Worm (Caenorhabditis elegans): ENCODE results near the gene rnf-5.

The rnf-5 gene

ce11 chrIII:4191091-4191638, 24.5 kb upstream of the rnf-5 start, which contains the start of gene dnj-16:
Gene dnj-16 (plus strand): TSS chrIII:4191141.
- TF ChIP-seq snpc-4 (tag; optimal IDR thresholded peaks at IDR 0.05) (no peak), ztf-4 (tag; optimal IDR thresholded peaks at IDR 0.05) (peak; percentile 23), C34F6.9 (tag; optimal IDR thresholded peaks at IDR 0.05) (peak; percentile 87), ceh-16 (tag; optimal IDR thresholded peaks at IDR 0.05) (no peak), nhr-77 (tag; optimal IDR thresholded peaks at IDR 0.05) (no peak), lin-11 (tag; optimal IDR thresholded peaks at IDR 0.05) (no peak), nhr-23 (tag; optimal IDR thresholded peaks at IDR 0.05) (no peak), crh-2 (tag; optimal IDR thresholded peaks at IDR 0.05) (peak; percentile 74), ama-1 (optimal IDR thresholded peaks at IDR 0.05) (no peak), egl-27 (tag; optimal IDR thresholded peaks at IDR 0.05) (no peak), unc-39 (tag; optimal IDR thresholded peaks at IDR 0.05) (no peak), lsy-2 (tag; optimal IDR thresholded peaks at IDR 0.05) (peak; percentile 8 to 55), nhr-25 (tag; optimal IDR thresholded peaks at IDR 0.05) (no peak), nhr-10 (tag; optimal IDR thresholded peaks at IDR 0.05) (no peak), nhr-129 (tag; optimal IDR thresholded peaks at IDR 0.05) (peak; percentile 66), nhr-12 (tag; optimal IDR thresholded peaks at IDR 0.05) (no peak), ZK546.5 (tag; optimal IDR thresholded peaks at IDR 0.05) (no peak), gmeb-1 (tag; optimal IDR thresholded peaks at IDR 0.05) (no peak), mab-5 (tag; optimal IDR thresholded peaks at IDR 0.05) (peak; percentile 16), unc-55 (GFP tag; optimal IDR thresholded peaks at IDR 0.05) (peak; percentile 94), sem-4 (tag; optimal IDR thresholded peaks at IDR 0.05) (no peak), blmp-1 (tag; optimal IDR thresholded peaks at IDR 0.05; ENCODE audit: insufficient read depth) (no peak), skn-1 (tag; optimal IDR thresholded peaks at IDR 0.05) (no peak), mbf-1 (tag; optimal IDR thresholded peaks at IDR 0.05) (no peak), zag-1 (tag; optimal IDR thresholded peaks at IDR 0.05) (no peak), ztf-11 (tag; optimal IDR thresholded peaks at IDR 0.05) (no peak), sma-3 (GFP tag; optimal IDR thresholded peaks at IDR 0.05) (no peak), aly-2 (tag; optimal IDR thresholded peaks at IDR 0.05) (no peak), lin-39 (tag; optimal IDR thresholded peaks at IDR 0.05) (no peak), elt-3 (tag; optimal IDR thresholded peaks at IDR 0.05) (no peak), nhr-6 (tag; optimal IDR thresholded peaks at IDR 0.05) (no peak), sma-9 (GFP tag; optimal IDR thresholded peaks at IDR 0.05) (peak; percentile 12), sma-9 (tag; optimal IDR thresholded peaks at IDR 0.05) (no peak), mdl-1 (tag; optimal IDR thresholded peaks at IDR 0.05) (peak in 1 of 2 experiments; percentile 2), dmd-4 (tag; optimal IDR thresholded peaks at IDR 0.05) (no peak), ceh-82 (tag; optimal IDR thresholded peaks at IDR 0.05) (no peak), Y55F3AM.14 (GFP tag; optimal IDR thresholded peaks at IDR 0.05) (no peak), peb-1 (tag; optimal IDR thresholded peaks at IDR 0.05) (no peak), R02D3.7 (tag; optimal IDR thresholded peaks at IDR 0.05) (no peak), nhr-11 (tag; optimal IDR thresholded peaks at IDR 0.05) (no peak), fos-1 (tag; optimal IDR thresholded peaks at IDR 0.05) (peak; percentile 97), lin-13 (GFP tag; optimal IDR thresholded peaks at IDR 0.05) (peak; percentile 29), unc-62 (GFP tag; optimal IDR thresholded peaks at IDR 0.05) (no peak), ztf-1 (GFP tag; conservative IDR thresholded peaks at IDR 0.05) (no peak), nhr-237 (tag; optimal IDR thresholded peaks at IDR 0.05) (no peak), elt-1 (tag; optimal IDR thresholded peaks at IDR 0.05) (no peak), alr-1 (tag; optimal IDR thresholded peaks at IDR 0.05) (no peak), nhr-21 (tag; optimal IDR thresholded peaks at IDR 0.05) (no peak), F13H6.1 (tag; optimal IDR thresholded peaks at IDR 0.05) (no peak)
